Comparison of ENCODE assay signal across 2 fruit fly cellular contexts in genomic region chr3L:2582290-2582689, dm6.
TF ChIP-seq lines count a peak whose summit lies in the region.

No protein-coding gene starts in this region.

TF ChIP-seq in whole organism, embryonic, 481 proteins besides CTCF, POLR2A, EP300 and RAD21 (continued from another document):
- no peak for TF ChIP-seq CG13624 (GFP tag; optimal IDR thresholded peaks at IDR 0.05; lab: Kevin White, UChicago)
- peak; percentile 56; the same call in 1 of the 2 replicates for TF ChIP-seq crol (GFP tag; IDR thresholded peaks at IDR 0.05; lab: Robert Waterston, UW)
- no peak for TF ChIP-seq HLH4C (GFP tag; IDR thresholded peaks at IDR 0.05; lab: Robert Waterston, UW; ENCODE audit: partially characterized antibody)
- peak; percentile 73 for TF ChIP-seq sens (GFP tag; lab: Kevin White, UChicago)
- TF ChIP-seq Ets65A (GFP tag; lab: Kevin White, UChicago), result peak; percentile 92
- TF ChIP-seq mam (GFP tag; optimal IDR thresholded peaks at IDR 0.05; lab: Kevin White, UChicago), result no peak
- TF ChIP-seq CG6854 (GFP tag; optimal IDR thresholded peaks at IDR 0.05; lab: Kevin White, UChicago), result no peak
- TF ChIP-seq sens-2 (GFP tag; IDR thresholded peaks at IDR 0.05; lab: Robert Waterston, UW), result 0 out of 2 replicates have a peak, but pooled peaks have one; percentile 4
- TF ChIP-seq CG30020 (tag; optimal IDR thresholded peaks at IDR 0.05; lab: Kevin White, UChicago), result no peak
- no peak for TF ChIP-seq pnt (GFP tag; optimal IDR thresholded peaks at IDR 0.05; lab: Kevin White, UChicago)
- no peak for TF ChIP-seq CG13894 (tag; optimal IDR thresholded peaks at IDR 0.05; lab: Kevin White, UChicago)
- no peak for TF ChIP-seq cwo (GFP tag; optimal IDR thresholded peaks at IDR 0.05; lab: Kevin White, UChicago)
- no peak for TF ChIP-seq CG6765 (GFP tag; optimal IDR thresholded peaks at IDR 0.05; lab: Kevin White, UChicago)
- TF ChIP-seq bsh (GFP tag; optimal IDR thresholded peaks at IDR 0.05; lab: Kevin White, UChicago), result no peak
- peak; percentile 49 for TF ChIP-seq vvl (GFP tag; IDR thresholded peaks at IDR 0.05; lab: Robert Waterston, UW)
- no peak for TF ChIP-seq Hr51 (GFP tag; optimal IDR thresholded peaks at IDR 0.05; lab: Kevin White, UChicago)
- no peak for TF ChIP-seq CG18476 (GFP tag; optimal IDR thresholded peaks at IDR 0.05; lab: Kevin White, UChicago)
- no peak for TF ChIP-seq row (GFP tag; IDR thresholded peaks at IDR 0.05; lab: Robert Waterston, UW)
- TF ChIP-seq CG11696 (GFP tag; IDR thresholded peaks at IDR 0.05; lab: Robert Waterston, UW), result no peak
- TF ChIP-seq ems (GFP tag; optimal IDR thresholded peaks at IDR 0.05; lab: Kevin White, UChicago), result no peak
- TF ChIP-seq CG6272 (GFP tag; IDR thresholded peaks at IDR 0.05; lab: Robert Waterston, UW), result no peak
- 0 out of 3 replicates have a peak, but pooled peaks have one; percentile 24 for TF ChIP-seq CG3726 (GFP tag; IDR thresholded peaks at IDR 0.05; lab: Robert Waterston, UW)
- TF ChIP-seq Hsf (GFP tag; optimal IDR thresholded peaks at IDR 0.05; lab: Kevin White, UChicago), result no peak
- TF ChIP-seq z (GFP tag; IDR thresholded peaks at IDR 0.05; lab: Robert Waterston, UW), result no peak
- no peak for TF ChIP-seq CG17359 (tag; optimal IDR thresholded peaks at IDR 0.05; lab: Kevin White, UChicago)
- TF ChIP-seq hkb (optimal IDR thresholded peaks at IDR 0.05; lab: Kevin White, UChicago), result no peak
- TF ChIP-seq hkb (GFP tag; IDR thresholded peaks at IDR 0.05; lab: Robert Waterston, UW), result no peak
- no peak for TF ChIP-seq btn (GFP tag; optimal IDR thresholded peaks at IDR 0.05; lab: Kevin White, UChicago)
- peak; percentile 89 for TF ChIP-seq Drgx (GFP tag; IDR thresholded peaks at IDR 0.05; lab: Robert Waterston, UW)
- TF ChIP-seq fd96Cb (tag; optimal IDR thresholded peaks at IDR 0.05; lab: Kevin White, UChicago), result no peak
- TF ChIP-seq kay (GFP tag; optimal IDR thresholded peaks at IDR 0.05; lab: Kevin White, UChicago), result no peak
- TF ChIP-seq prd (optimal IDR thresholded peaks at IDR 0.05; lab: Kevin White, UChicago), result no peak
- no peak for TF ChIP-seq prd (GFP tag; IDR thresholded peaks at IDR 0.05; lab: Robert Waterston, UW)
- TF ChIP-seq run (tag; optimal IDR thresholded peaks at IDR 0.05; lab: Kevin White, UChicago), result no peak
- no peak for TF ChIP-seq nmo (GFP tag; optimal IDR thresholded peaks at IDR 0.05; lab: Kevin White, UChicago)
- 0 out of 3 replicates have a peak, but pooled peaks have one; percentile 17 for TF ChIP-seq sr (GFP tag; IDR thresholded peaks at IDR 0.05; lab: Robert Waterston, UW)
- no peak for TF ChIP-seq CG12299 (tag; optimal IDR thresholded peaks at IDR 0.05; lab: Kevin White, UChicago)

TF ChIP-seq in whole organism, prepupa, 60 proteins besides CTCF, POLR2A, EP300 and RAD21 (continued from another document):
- TF ChIP-seq CG9139 (GFP tag; optimal IDR thresholded peaks at IDR 0.05; lab: Kevin White, UChicago) (no peak), CG32006 (GFP tag; optimal IDR thresholded peaks at IDR 0.05; lab: Kevin White, UChicago) (peak; percentile 71), CG8319 (GFP tag; optimal IDR thresholded peaks at IDR 0.05; lab: Kevin White, UChicago) (no peak), CG6276 (GFP tag; optimal IDR thresholded peaks at IDR 0.05; lab: Kevin White, UChicago) (peak; percentile 79), CG6854 (GFP tag; optimal IDR thresholded peaks at IDR 0.05; lab: Kevin White, UChicago) (no peak), esn (GFP tag; optimal IDR thresholded peaks at IDR 0.05; lab: Kevin White, UChicago) (no peak), fd59A (GFP tag; optimal IDR thresholded peaks at IDR 0.05; lab: Kevin White, UChicago) (peak; percentile 6), dsx (GFP tag; optimal IDR thresholded peaks at IDR 0.05; lab: Kevin White, UChicago; ENCODE audit: poor library complexity, severe bottlenecking) (no peak), Eip78C (GFP tag; lab: Kevin White, UChicago) (peak; percentile 80), CG6163 (GFP tag; IDR thresholded peaks at IDR 0.05; lab: Robert Waterston, UW) (peak; percentile 82), Hr38 (GFP tag; optimal IDR thresholded peaks at IDR 0.05; lab: Kevin White, UChicago) (no peak), Hr39 (GFP tag; optimal IDR thresholded peaks at IDR 0.05; lab: Kevin White, UChicago) (no peak), CG16779 (tag; optimal IDR thresholded peaks at IDR 0.05; lab: Kevin White, UChicago) (peak; percentile 26), vri (GFP tag; optimal IDR thresholded peaks at IDR 0.05; lab: Kevin White, UChicago) (no peak), CG4318 (GFP tag; optimal IDR thresholded peaks at IDR 0.05; lab: Kevin White, UChicago) (no peak), OdsH (GFP tag; optimal IDR thresholded peaks at IDR 0.05; lab: Kevin White, UChicago) (peak; percentile 40), CG31627 (GFP tag; optimal IDR thresholded peaks at IDR 0.05; lab: Kevin White, UChicago) (no peak), lz (GFP tag; optimal IDR thresholded peaks at IDR 0.05; lab: Kevin White, UChicago) (no peak), Sox102F (GFP tag; optimal IDR thresholded peaks at IDR 0.05; lab: Kevin White, UChicago) (no peak), CG8119 (GFP tag; IDR thresholded peaks at IDR 0.05; lab: Robert Waterston, UW) (peak; percentile 81), CG6808 (GFP tag; optimal IDR thresholded peaks at IDR 0.05; lab: Kevin White, UChicago) (no peak), net (GFP tag; optimal IDR thresholded peaks at IDR 0.05; lab: Kevin White, UChicago) (no peak), CG6792 (GFP tag; optimal IDR thresholded peaks at IDR 0.05; lab: Kevin White, UChicago) (no peak), Sox14 (GFP tag; optimal IDR thresholded peaks at IDR 0.05; lab: Kevin White, UChicago) (no peak), svp (GFP tag; lab: Kevin White, UChicago) (no peak), CG1621 (tag; optimal IDR thresholded peaks at IDR 0.05; lab: Kevin White, UChicago) (no peak)
